Worm (Caenorhabditis elegans) whole organism, L1 larva: ENCODE results near the gene C44C10.7.
"Not testable (repeated sequence)": the region's sequence is repeated elsewhere in the genome, so short reads cannot be mapped to it uniquely, and the experiment has no call there.

Experiments used
- ceh-82 ChIP-seq, 3 experiments: fragments of 150-350 bp in 1 of 3; sonication (generic microtip) in 2 of 3; optimal IDR thresholded peaks; 2 replicates each; lab custom pipeline; 2014 to 2017; ENCODE audit warnings: missing biosample characterization in 3 of 3, missing genetic modification characterization in 3 of 3
- efl-1 ChIP-seq, 4 experiments: fragments of 150-350 bp; optimal IDR thresholded peaks in 3 of 4; peaks in 1 of 4; 1 replicate in 1 of 4; 2 replicates in 3 of 4; lab custom pipeline; 2014; ENCODE audit warnings: missing biosample characterization in 2 of 4, missing genetic modification characterization in 2 of 4, missing genetic modification reagents in 2 of 4
- elt-3 ChIP-seq, 6 experiments: fragments of 150-350 bp in 1 of 6; sonication (generic microtip); optimal IDR thresholded peaks; 2 replicates each; lab custom pipeline; 2017 to 2018; ENCODE audit warnings: missing biosample characterization in 6 of 6, missing genetic modification characterization in 6 of 6, inconsistent platforms in 1 of 6
- lin-35 ChIP-seq, 2 experiments: fragments of 150-350 bp; optimal IDR thresholded peaks; 2 replicates each; lab custom pipeline; 2014; ENCODE audit warnings: missing biosample characterization in 2 of 2, missing genetic modification characterization in 2 of 2, missing genetic modification reagents in 2 of 2
- lin-39 ChIP-seq: fragments of 150-350 bp; optimal IDR thresholded peaks from 2 replicates; lab custom pipeline; 2014; ENCODE audit warnings: missing biosample characterization, missing genetic modification reagents, missing genetic modification characterization
- nhr-90 ChIP-seq: sonication (generic microtip); optimal IDR thresholded peaks from 2 replicates; lab custom pipeline; 2016; ENCODE audit warnings: mild to moderate bottlenecking, missing genetic modification characterization, missing compliant biosample characterization; ENCODE audit not compliant: poor library complexity
- pax-3 ChIP-seq: fragments of 200-800 bp; sonication (Bioruptor generic); optimal IDR thresholded peaks from 2 replicates; lab custom pipeline; 2018; ENCODE audit warnings: mild to moderate bottlenecking, missing genetic modification characterization, moderate library complexity, missing compliant biosample characterization
- rnt-1 ChIP-seq: sonication (generic microtip); optimal IDR thresholded peaks from 2 replicates; lab custom pipeline; 2016; ENCODE audit warnings: mild to moderate bottlenecking, missing genetic modification characterization, moderate library complexity, missing compliant biosample characterization

DNA sequence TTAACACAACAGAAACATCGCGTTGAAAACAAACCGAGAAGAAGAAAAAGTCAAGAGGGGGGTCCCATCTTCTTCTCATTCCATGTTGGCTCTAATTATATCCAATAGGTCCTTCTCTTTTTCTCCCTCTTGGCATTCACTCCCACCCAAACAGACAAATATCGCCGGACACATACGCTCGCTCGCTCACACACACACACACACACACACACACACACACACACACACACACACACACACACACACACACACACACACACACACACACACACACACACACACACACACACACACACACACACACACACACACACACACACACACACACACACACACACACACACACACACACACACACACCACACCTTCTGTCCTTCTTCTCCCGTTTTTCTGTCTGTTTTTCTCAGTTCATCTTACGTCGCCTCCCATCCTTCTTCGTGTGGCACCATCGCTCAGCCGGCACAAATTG is 44.3 kb downstream of the C44C10.7 start, which contains the start of gene sto-4:
- TF ChIP-seq lin-35 (GFP tag; optimal IDR thresholded peaks at IDR 0.05; lab: Kevin White, UChicago); efl-1 (optimal IDR thresholded peaks at IDR 0.05; lab: Kevin White, UChicago); efl-1 (GFP tag; optimal IDR thresholded peaks at IDR 0.05 in 1 of 2; lab: Kevin White, UChicago); elt-3 (tag; optimal IDR thresholded peaks at IDR 0.05; lab: Kevin White, UChicago); lin-39 (tag; lab: Kevin White, UChicago); ceh-82 (tag; optimal IDR thresholded peaks at IDR 0.05; lab: Kevin White, UChicago): not testable (repeated sequence)
- TF ChIP-seq pax-3 (tag; lab: Kevin White, UChicago) (peak; percentile 92), nhr-90 (peak; percentile 77), rnt-1 (tag; lab: Kevin White, UChicago) (peak; percentile 61)
